Worm (Caenorhabditis elegans) whole organism, L4/young adult: ENCODE results near the gene M28.10.

ENCODE experiments used
- W03F9.2 ChIP-seq: fragments of 150-350 bp; optimal IDR thresholded peaks from 2 replicates; lab custom pipeline; 2014; ENCODE audit warnings: missing biosample characterization, missing genetic modification characterization
- dao-5 ChIP-seq: sonication (generic microtip); optimal IDR thresholded peaks from 2 replicates; lab custom pipeline; 2016; ENCODE audit warnings: missing genotype, missing genetic modification characterization, moderate library complexity, missing compliant biosample characterization
- him-1 ChIP-seq: sonication (generic microtip); optimal IDR thresholded peaks from 2 replicates; lab custom pipeline; 2016; ENCODE audit warnings: missing genotype, missing genetic modification reagents, missing genetic modification characterization, missing compliant biosample characterization

- TF ChIP-seq him-1: no peak
- no peak for TF ChIP-seq dao-5
- TF ChIP-seq W03F9.2 (tag; lab: Kevin White, UChicago): no peak
Measured at ce11 chrII:10643403-10643802, 3.9 kb upstream of the M28.10 start, which contains the start of gene M28.4.
